Fruit fly (Drosophila melanogaster): ENCODE data around the gene Cpr35B.

DNA sequence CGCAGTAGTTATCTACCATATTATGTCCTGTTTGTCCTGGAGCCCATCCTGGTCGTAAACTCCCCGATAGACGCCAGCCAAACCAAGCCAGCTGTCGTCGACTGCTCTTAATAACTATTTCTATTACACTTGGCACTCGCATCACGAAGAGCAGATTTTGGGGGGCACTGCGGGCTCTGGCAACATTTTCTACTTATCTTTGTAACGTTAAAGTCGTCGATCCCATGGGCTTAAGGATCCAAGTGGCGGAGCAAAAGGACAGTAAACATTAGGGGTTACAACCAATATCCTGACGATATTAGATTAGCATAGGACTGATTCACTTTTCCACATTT, 35.0 kb upstream of the Cpr35B start:
- TF ChIP-seq psq (optimal IDR thresholded peaks at IDR 0.05), result no peak
- TF ChIP-seq h (optimal IDR thresholded peaks at IDR 0.05), result no peak
- no peak for TF ChIP-seq Sin3A (optimal IDR thresholded peaks at IDR 0.05)
- TF ChIP-seq insv (optimal IDR thresholded peaks at IDR 0.05), result no peak
- no peak for TF ChIP-seq ttk (optimal IDR thresholded peaks at IDR 0.05)
